Worm (Caenorhabditis elegans) whole organism, mixed stage, embryonic: ENCODE data around the gene C29A12.6.

ENCODE experiments used
- M03D4.4 ChIP-seq: sonication (generic microtip); optimal IDR thresholded peaks from 2 replicates; lab custom pipeline; 2017; ENCODE audit warnings: mild to moderate bottlenecking, missing genetic modification characterization, missing compliant biosample characterization
- elt-3 ChIP-seq: fragments of 150-350 bp; optimal IDR thresholded peaks from 2 replicates; lab custom pipeline; 2014; ENCODE audit warnings: missing biosample characterization, missing genetic modification characterization
- unc-39 ChIP-seq: fragments of 150-350 bp; optimal IDR thresholded peaks from 2 replicates; lab custom pipeline; 2014; ENCODE audit warnings: missing biosample characterization, missing genetic modification characterization

ce11 chrV:10824711-10825110 lies 22.3 kb upstream of the C29A12.6 start, which contains the start of gene nrx-1:
- no peak for TF ChIP-seq unc-39 (tag; lab: Kevin White, UChicago)
- no peak for TF ChIP-seq elt-3
- no peak for TF ChIP-seq M03D4.4
